Worm (Caenorhabditis elegans): ENCODE data around the gene F52H3.11.
"Not testable (repeated sequence)": the region's sequence is repeated elsewhere in the genome, so short reads cannot be mapped to it uniquely, and the experiment has no call there.

The F52H3.11 gene

DNA sequence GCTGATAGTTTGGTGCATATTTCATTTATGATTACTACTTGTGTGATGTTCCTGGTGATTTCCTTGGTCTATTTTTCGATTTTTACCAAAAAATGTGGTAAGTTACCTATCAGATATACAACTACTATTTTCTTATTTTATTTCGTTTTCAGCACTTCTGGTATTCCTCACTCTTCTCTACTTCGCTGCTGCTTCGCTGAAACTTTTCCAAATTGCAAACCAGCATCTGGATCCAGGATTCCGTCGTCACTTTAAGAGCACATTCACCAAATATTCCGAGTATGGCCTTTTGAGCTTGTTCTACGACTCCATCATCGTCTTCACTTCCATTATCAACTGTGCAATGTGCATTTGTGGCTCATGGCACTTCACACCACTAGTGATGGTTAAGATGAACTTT is 36.4 kb downstream of the F52H3.11 start:
- TF ChIP-seq ztf-29 (GFP tag; IDR thresholded peaks at IDR 0.05) (no peak), klf-2 (GFP tag; conservative IDR thresholded peaks at IDR 0.05) (no peak), ztf-23 (GFP tag; IDR thresholded peaks at IDR 0.05) (no peak), tab-1 (GFP tag; IDR thresholded peaks at IDR 0.05) (no peak), T22C8.4 (GFP tag; IDR thresholded peaks at IDR 0.05) (no peak)

DNA sequence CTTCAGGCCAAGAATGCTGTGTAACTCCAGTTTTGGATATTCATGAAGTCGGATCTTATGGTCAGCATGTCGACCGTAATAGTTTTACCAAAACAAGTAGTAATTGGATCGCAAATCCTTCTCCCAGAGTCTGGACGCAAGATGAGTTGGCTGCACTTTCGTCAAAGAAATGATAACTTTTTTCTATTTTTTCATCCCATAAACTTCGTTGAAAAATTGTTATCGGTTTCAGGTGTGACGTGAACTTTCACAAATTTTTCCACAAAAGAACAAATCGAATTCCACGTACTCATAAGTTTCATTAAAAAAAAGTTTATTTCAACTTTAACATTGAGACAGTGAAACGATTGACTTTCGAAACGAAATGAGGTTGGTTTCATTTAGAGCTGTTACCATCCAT is 37.0 kb downstream of the F52H3.11 start, which contains the start of gene ZK892.5:
TSS of gene ZK892.5 (plus strand) at position 301 of the 400 bp plus-strand sequence.
- no peak for TF ChIP-seq ztf-23 (GFP tag; IDR thresholded peaks at IDR 0.05)
- no peak for TF ChIP-seq ztf-29 (GFP tag; IDR thresholded peaks at IDR 0.05)
- TF ChIP-seq ref-1 (GFP tag; conservative IDR thresholded peaks at IDR 0.05), result no peak
- no peak for TF ChIP-seq T22C8.4 (GFP tag; IDR thresholded peaks at IDR 0.05)
- no peak for TF ChIP-seq flt-1 (GFP tag; IDR thresholded peaks at IDR 0.05)
- no peak for TF ChIP-seq tab-1 (GFP tag; IDR thresholded peaks at IDR 0.05)
- TF ChIP-seq med-1 (GFP tag; optimal IDR thresholded peaks at IDR 0.05; ENCODE audit: insufficient read depth), result no peak
- no peak for TF ChIP-seq klf-2 (GFP tag; conservative IDR thresholded peaks at IDR 0.05)
- TF ChIP-seq cog-1 (tag; optimal IDR thresholded peaks at IDR 0.05), result no peak

DNA sequence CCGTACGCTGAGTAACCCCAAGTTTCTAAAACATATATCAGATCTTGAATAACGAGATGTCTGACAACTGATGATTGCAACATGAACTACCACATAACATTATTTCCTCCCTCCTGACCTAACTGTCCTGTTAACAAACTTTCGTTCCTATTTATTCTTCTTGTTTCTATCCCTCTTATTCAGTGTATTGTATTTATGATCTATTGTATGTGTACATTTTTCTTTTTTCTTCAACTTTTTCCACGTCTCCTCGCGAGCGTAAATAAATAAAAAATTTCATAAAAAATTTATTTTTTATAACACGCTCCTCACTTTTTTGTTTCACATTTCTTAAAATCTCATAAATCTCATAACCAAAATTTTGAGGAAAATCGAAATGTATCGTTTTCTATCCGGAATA is 38.7 kb downstream of the F52H3.11 start, which contains the start of gene ZK892.4:
TSS of gene ZK892.4 (plus strand) at position 301 of the 400 bp plus-strand sequence.
- TF ChIP-seq ztf-29 (GFP tag; IDR thresholded peaks at IDR 0.05); klf-2 (GFP tag; conservative IDR thresholded peaks at IDR 0.05); med-1 (GFP tag; optimal IDR thresholded peaks at IDR 0.05; ENCODE audit: insufficient read depth): not testable (repeated sequence)

DNA sequence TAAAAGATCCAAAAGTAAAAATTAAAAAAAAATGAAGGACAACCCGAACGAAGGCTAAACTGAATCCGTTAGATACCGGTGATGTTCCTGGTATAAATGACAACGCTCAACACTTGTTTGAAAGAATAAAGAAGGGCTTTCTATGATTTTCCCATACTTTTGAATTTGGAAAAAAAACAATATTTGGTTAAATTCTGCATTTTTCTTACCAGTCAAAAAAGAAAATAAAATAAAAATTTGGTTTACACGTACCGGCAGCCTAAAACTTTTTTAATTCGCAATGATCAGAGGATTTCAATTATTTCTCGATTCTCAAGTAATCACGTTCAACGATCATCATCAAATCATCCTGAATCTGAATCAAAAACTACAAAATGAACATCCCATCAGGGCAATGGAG is 43.4 kb downstream of the F52H3.11 start, which contains the start of gene ZK892.3:
TSS of gene ZK892.3 (plus strand) at position 301 of the 400 bp plus-strand sequence.
- TF ChIP-seq flt-1 (GFP tag; IDR thresholded peaks at IDR 0.05) (no peak), ztf-29 (GFP tag; IDR thresholded peaks at IDR 0.05) (no peak), med-1 (GFP tag; optimal IDR thresholded peaks at IDR 0.05; ENCODE audit: insufficient read depth) (no peak), ref-1 (GFP tag; conservative IDR thresholded peaks at IDR 0.05) (no peak), klf-2 (GFP tag; conservative IDR thresholded peaks at IDR 0.05) (no peak), ztf-23 (GFP tag; IDR thresholded peaks at IDR 0.05) (no peak), tab-1 (GFP tag; IDR thresholded peaks at IDR 0.05) (no peak), cog-1 (tag; optimal IDR thresholded peaks at IDR 0.05) (no peak), T22C8.4 (GFP tag; IDR thresholded peaks at IDR 0.05) (no peak)

DNA sequence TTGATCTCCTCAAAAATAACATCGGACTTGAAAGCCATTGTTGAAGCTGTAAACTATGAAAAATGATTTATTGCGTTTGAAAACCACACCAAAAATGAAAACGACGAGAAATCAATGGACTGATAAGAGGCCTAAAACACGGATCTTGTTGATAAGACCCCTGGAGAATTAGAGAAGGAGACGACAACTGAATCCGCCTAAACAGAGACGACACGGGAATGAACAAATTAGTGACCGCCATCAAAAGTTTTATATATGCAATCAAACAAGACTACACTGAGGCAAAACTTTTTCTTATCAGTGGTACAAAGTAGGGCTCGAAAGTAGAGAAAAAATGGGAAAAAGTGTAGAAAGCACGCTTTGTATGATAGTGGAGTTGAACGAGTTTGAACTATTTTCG is 43.9 kb downstream of the F52H3.11 start, which contains the start of gene nlt-1:
TSS of gene nlt-1 (minus strand) at position 78 of the 400 bp plus-strand sequence.
- TF ChIP-seq klf-2 (GFP tag; conservative IDR thresholded peaks at IDR 0.05) (no peak), ref-1 (GFP tag; conservative IDR thresholded peaks at IDR 0.05) (no peak), ztf-29 (GFP tag; IDR thresholded peaks at IDR 0.05) (no peak), flt-1 (GFP tag; IDR thresholded peaks at IDR 0.05) (no peak), med-1 (GFP tag; optimal IDR thresholded peaks at IDR 0.05; ENCODE audit: insufficient read depth) (no peak), tab-1 (GFP tag; IDR thresholded peaks at IDR 0.05) (no peak), cog-1 (tag; optimal IDR thresholded peaks at IDR 0.05) (no peak), T22C8.4 (GFP tag; IDR thresholded peaks at IDR 0.05) (no peak), ztf-23 (GFP tag; IDR thresholded peaks at IDR 0.05) (no peak)
